Worm (Caenorhabditis elegans) whole organism, L4/young adult: ENCODE results near the gene sru-25.

Source experiments
- W03F9.2 ChIP-seq: fragments of 150-350 bp; optimal IDR thresholded peaks from 2 replicates; lab custom pipeline; 2014; ENCODE audit warnings: missing biosample characterization, missing genetic modification characterization
- him-1 ChIP-seq: sonication (generic microtip); optimal IDR thresholded peaks from 2 replicates; lab custom pipeline; 2016; ENCODE audit warnings: missing genotype, missing genetic modification reagents, missing genetic modification characterization, missing compliant biosample characterization

ce11 chrV:695914-696313, 21.8 kb upstream of the sru-25 start, which contains the start of gene srj-52:
- TF ChIP-seq him-1 (tag; lab: Kevin White, UChicago) (no peak), W03F9.2 (tag; lab: Kevin White, UChicago) (no peak)
